Fruit fly (Drosophila melanogaster): ENCODE results near the gene sturkopf.

The sturkopf gene

dm6 chr3L:1313039-1313766, at the start of gene sturkopf, which contains the start of gene Herc4 (continued):
- no peak for TF ChIP-seq z (GFP tag; IDR thresholded peaks at IDR 0.05)
- peak; percentile 79 for TF ChIP-seq CG12391 (tag; optimal IDR thresholded peaks at IDR 0.05)
- TF ChIP-seq HmgD (GFP tag; optimal IDR thresholded peaks at IDR 0.05): peak; percentile 37
- TF ChIP-seq CG14667 (GFP tag; IDR thresholded peaks at IDR 0.05): 0 out of 2 replicates have a peak, but pooled peaks have one; percentile 24
- TF ChIP-seq CG30431 (GFP tag; optimal IDR thresholded peaks at IDR 0.05): peak; percentile 3
- TF ChIP-seq CG9609 (GFP tag; optimal IDR thresholded peaks at IDR 0.05): peak; percentile 62
- peak; percentile 62 for TF ChIP-seq CG30020 (tag; optimal IDR thresholded peaks at IDR 0.05)
- peak; percentile 63 for TF ChIP-seq CG11085 (GFP tag; IDR thresholded peaks at IDR 0.05)
- peak; percentile 22 for TF ChIP-seq sd (tag; optimal IDR thresholded peaks at IDR 0.05)
- no peak for TF ChIP-seq hkb (optimal IDR thresholded peaks at IDR 0.05)
- no peak; the same call in 1 of the 2 replicates for TF ChIP-seq hkb (GFP tag; IDR thresholded peaks at IDR 0.05)
- TF ChIP-seq Gug (GFP tag; IDR thresholded peaks at IDR 0.05): peak; percentile 62; the same call in 3 of the 4 replicates
- TF ChIP-seq CG12071 (GFP tag; optimal IDR thresholded peaks at IDR 0.05): no peak
- peak; percentile 37 for TF ChIP-seq gcm2 (GFP tag; optimal IDR thresholded peaks at IDR 0.05)
- no peak; the same call in 2 of the 3 replicates for TF ChIP-seq CG7357 (GFP tag; IDR thresholded peaks at IDR 0.05)
- no peak for TF ChIP-seq bowl (GFP tag; IDR thresholded peaks at IDR 0.05)
- peak; percentile 8 for TF ChIP-seq sima (GFP tag; optimal IDR thresholded peaks at IDR 0.05)
- TF ChIP-seq Nf-YA (GFP tag; IDR thresholded peaks at IDR 0.05): no peak
- peak; percentile 52 for TF ChIP-seq CG11723 (GFP tag; optimal IDR thresholded peaks at IDR 0.05)
- peak; percentile 82 for TF ChIP-seq CG9727 (GFP tag; optimal IDR thresholded peaks at IDR 0.05)
- no peak for TF ChIP-seq fd102C (GFP tag; optimal IDR thresholded peaks at IDR 0.05)
- no peak for TF ChIP-seq cg (GFP tag; optimal IDR thresholded peaks at IDR 0.05)
- no peak for TF ChIP-seq CG17912 (GFP tag; optimal IDR thresholded peaks at IDR 0.05)
- peak; percentile 36 for TF ChIP-seq run (tag; optimal IDR thresholded peaks at IDR 0.05)
- no peak for TF ChIP-seq lbe (GFP tag; optimal IDR thresholded peaks at IDR 0.05)
- peak; percentile 82 for TF ChIP-seq D19B (GFP tag; optimal IDR thresholded peaks at IDR 0.05)
- peak; percentile 51; the same call in 1 of the 2 replicates for TF ChIP-seq CG17328 (GFP tag; IDR thresholded peaks at IDR 0.05)
- TF ChIP-seq Spps (tag; optimal IDR thresholded peaks at IDR 0.05): no peak
- TF ChIP-seq slou (GFP tag; optimal IDR thresholded peaks at IDR 0.05): peak; percentile 44
- peak; percentile 48; the same call in 2 of the 3 replicates for TF ChIP-seq tgo (GFP tag; IDR thresholded peaks at IDR 0.05)
- TF ChIP-seq CG34376 (GFP tag; optimal IDR thresholded peaks at IDR 0.05): peak; percentile 7
- 0 out of 2 replicates have a peak, but pooled peaks have one; percentile 5 for TF ChIP-seq sens-2 (GFP tag; IDR thresholded peaks at IDR 0.05)
- peak; percentile 44; the same call in 1 of the 2 replicates for TF ChIP-seq E2f1 (GFP tag; IDR thresholded peaks at IDR 0.05)
- no peak for TF ChIP-seq br (optimal IDR thresholded peaks at IDR 0.05)
- TF ChIP-seq Lim3 (GFP tag; IDR thresholded peaks at IDR 0.05): no peak
- peak; percentile 41 for TF ChIP-seq MESR4 (GFP tag; optimal IDR thresholded peaks at IDR 0.05)
- TF ChIP-seq peb (GFP tag; IDR thresholded peaks at IDR 0.05): no peak
- TF ChIP-seq Camta (GFP tag; optimal IDR thresholded peaks at IDR 0.05): peak; percentile 91
- TF ChIP-seq CG17568 (GFP tag; optimal IDR thresholded peaks at IDR 0.05): no peak
- peak; percentile 6 for TF ChIP-seq Lhr (GFP tag; optimal IDR thresholded peaks at IDR 0.05)
- peak; percentile 78 for TF ChIP-seq shn (GFP tag; optimal IDR thresholded peaks at IDR 0.05)
- 0 out of 2 replicates have a peak, but pooled peaks have one; percentile 16 for TF ChIP-seq Oaz (GFP tag; IDR thresholded peaks at IDR 0.05)
- TF ChIP-seq luna (GFP tag; optimal IDR thresholded peaks at IDR 0.05): peak; percentile 81
- TF ChIP-seq CG1602 (GFP tag; optimal IDR thresholded peaks at IDR 0.05): peak; percentile 62
- peak; percentile 83 for TF ChIP-seq Atf-2 (GFP tag; optimal IDR thresholded peaks at IDR 0.05)
- TF ChIP-seq CG33557 (GFP tag; optimal IDR thresholded peaks at IDR 0.05): peak; percentile 65
- peak; percentile 48 for TF ChIP-seq ATbp (GFP tag; optimal IDR thresholded peaks at IDR 0.05)
- TF ChIP-seq CG10543 (GFP tag; optimal IDR thresholded peaks at IDR 0.05): peak; percentile 93
- TF ChIP-seq Ptx1 (GFP tag; IDR thresholded peaks at IDR 0.05): peak; percentile 57
- TF ChIP-seq CG32532 (GFP tag; IDR thresholded peaks at IDR 0.05): peak; percentile 76
- TF ChIP-seq Oli (tag; optimal IDR thresholded peaks at IDR 0.05): peak; percentile 78

Data from whole organism, embryonic.